Worm (Caenorhabditis elegans): ENCODE data around the gene F46B3.9.

F46B3.9 gene

ce11 chrV:20648868-20649267 lies 22.9 kb upstream of the F46B3.9 start (continued):
- no peak for TF ChIP-seq attf-4 (tag; optimal IDR thresholded peaks at IDR 0.05)
- TF ChIP-seq F44E2.7 (GFP tag; IDR thresholded peaks at IDR 0.05), result no peak
- TF ChIP-seq zfp-3 (GFP tag; conservative IDR thresholded peaks at IDR 0.05), result no peak
- no peak for TF ChIP-seq duxl-1 (tag; optimal IDR thresholded peaks at IDR 0.05; ENCODE audit: poor library complexity)

- TF ChIP-seq daf-19 (GFP tag; conservative IDR thresholded peaks at IDR 0.05) (no peak), zip-11 (GFP tag; IDR thresholded peaks at IDR 0.05) (no peak), madf-9 (GFP tag; conservative IDR thresholded peaks at IDR 0.05) (no peak)
These were observed 19.5 kb upstream of the F46B3.9 start for ce11 chrV:20645479-20645878.

- TF ChIP-seq rbr-2 (tag; optimal IDR thresholded peaks at IDR 0.05) (no peak), duxl-1 (tag; optimal IDR thresholded peaks at IDR 0.05; ENCODE audit: poor library complexity) (no peak), madf-9 (GFP tag; conservative IDR thresholded peaks at IDR 0.05) (no peak), hlh-11 (tag; optimal IDR thresholded peaks at IDR 0.05) (no peak), set-16 (GFP tag; IDR thresholded peaks at IDR 0.05) (no peak), unc-62 (GFP tag; optimal IDR thresholded peaks at IDR 0.05 in 1 of 2) (no peak), unc-62 (tag; optimal IDR thresholded peaks at IDR 0.05) (no peak), nhr-28 (tag; optimal IDR thresholded peaks at IDR 0.05) (no peak)
These were observed 16.0 kb upstream of the F46B3.9 start, which contains the start of gene srxa-15 for ce11 chrV:20641896-20642295. Gene srxa-15, plus strand, starts transcription at chrV:20642196.

ce11 chrV:20639294-20639693 lies 13.4 kb upstream of the F46B3.9 start, which contains the start of gene srxa-14:
Gene srxa-14, plus strand, starts transcription at chrV:20639594.
- no peak for TF ChIP-seq hif-1 (tag; optimal IDR thresholded peaks at IDR 0.05)
- no peak for TF ChIP-seq cey-2 (tag; optimal IDR thresholded peaks at IDR 0.05; ENCODE audit: borderline replicate concordance, insufficient read depth)
- no peak for TF ChIP-seq fkh-10 (GFP tag; optimal IDR thresholded peaks at IDR 0.05)
- no peak for TF ChIP-seq php-3 (GFP tag; IDR thresholded peaks at IDR 0.05)
- no peak for TF ChIP-seq madf-9 (GFP tag; conservative IDR thresholded peaks at IDR 0.05)
- TF ChIP-seq nhr-41 (GFP tag; IDR thresholded peaks at IDR 0.05), result no peak
- TF ChIP-seq zfp-3 (GFP tag; conservative IDR thresholded peaks at IDR 0.05), result no peak
- no peak for TF ChIP-seq dpl-1 (GFP tag; optimal IDR thresholded peaks at IDR 0.05)
- no peak for TF ChIP-seq unc-39 (tag; optimal IDR thresholded peaks at IDR 0.05)

ce11 chrV:20638344-20638743 lies 12.4 kb upstream of the F46B3.9 start, which contains the start of gene Y44A6B.3:
Gene Y44A6B.3, minus strand, starts transcription at chrV:20638444.
- TF ChIP-seq lin-13 (GFP tag; optimal IDR thresholded peaks at IDR 0.05) (no peak), fkh-10 (GFP tag; optimal IDR thresholded peaks at IDR 0.05) (no peak), unc-39 (tag; optimal IDR thresholded peaks at IDR 0.05) (no peak), gei-8 (GFP tag; optimal IDR thresholded peaks at IDR 0.05) (no peak), nhr-6 (tag; optimal IDR thresholded peaks at IDR 0.05) (no peak), hmg-1.1 (GFP tag; IDR thresholded peaks at IDR 0.05) (no peak), tra-1 (GFP tag; IDR thresholded peaks at IDR 0.05) (no peak), set-16 (GFP tag; IDR thresholded peaks at IDR 0.05) (no peak), ztf-7 (tag; optimal IDR thresholded peaks at IDR 0.05) (no peak)

- no peak for TF ChIP-seq daf-8 (GFP tag; IDR thresholded peaks at IDR 0.05)
- no peak for TF ChIP-seq madf-5 (GFP tag; IDR thresholded peaks at IDR 0.05)
- TF ChIP-seq zfp-2 (tag; optimal IDR thresholded peaks at IDR 0.05), result no peak
- TF ChIP-seq lin-15B (tag; optimal IDR thresholded peaks at IDR 0.05), result no peak
- no peak for TF ChIP-seq hif-1 (tag; optimal IDR thresholded peaks at IDR 0.05)
- no peak for TF ChIP-seq daf-12 (tag; optimal IDR thresholded peaks at IDR 0.05)
- TF ChIP-seq nhr-48 (tag; optimal IDR thresholded peaks at IDR 0.05), result no peak
- no peak for TF ChIP-seq arid-1 (GFP tag; conservative IDR thresholded peaks at IDR 0.05)
- no peak for TF ChIP-seq tra-1 (GFP tag; IDR thresholded peaks at IDR 0.05)
- TF ChIP-seq nhr-41 (GFP tag; IDR thresholded peaks at IDR 0.05), result no peak
- no peak for TF ChIP-seq egl-27 (tag; optimal IDR thresholded peaks at IDR 0.05)
- no peak for TF ChIP-seq tag-97 (GFP tag; IDR thresholded peaks at IDR 0.05)
- no peak for TF ChIP-seq nhr-111 (GFP tag; optimal IDR thresholded peaks at IDR 0.05)
- no peak for TF ChIP-seq Y105C5A.15 (GFP tag; IDR thresholded peaks at IDR 0.05)
- no peak for TF ChIP-seq nhr-77 (tag; optimal IDR thresholded peaks at IDR 0.05)
- TF ChIP-seq dve-1 (tag; optimal IDR thresholded peaks at IDR 0.05; ENCODE audit: insufficient read depth), result no peak
These were observed 10.9 kb upstream of the F46B3.9 start, which contains the start of gene ttr-13 for ce11 chrV:20636855-20637254. Gene ttr-13, minus strand, starts transcription at chrV:20636955.

All from whole organism, L4 larva.